Fruit fly (Drosophila melanogaster) whole organism, embryonic: ENCODE results near the gene CG3032.

Experiments
- Antp ChIP-seq: fragments of 200-800 bp; sonication (Bioruptor generic); optimal IDR thresholded peaks from 3 replicates; lab custom pipeline; 2016; ENCODE audit warnings: missing biosample characterization, missing genetic modification characterization
- Asciz ChIP-seq: fragments of 200-800 bp; sonication (Bioruptor generic); optimal IDR thresholded peaks from 2 replicates; lab custom pipeline; 2017; ENCODE audit warnings: missing biosample characterization, mild to moderate bottlenecking, missing genetic modification characterization, missing genetic modification reagents
- B-H2 ChIP-seq: fragments of 200-800 bp; sonication (Bioruptor generic); optimal IDR thresholded peaks from 2 replicates; lab custom pipeline; 2018; ENCODE audit warnings: missing biosample characterization, mild to moderate bottlenecking, missing genetic modification characterization
- CG10654 ChIP-seq: fragments of 200-800 bp; sonication (Bioruptor generic); optimal IDR thresholded peaks from 2 replicates; lab custom pipeline; 2016; ENCODE audit warnings: missing biosample characterization, missing genetic modification characterization
- CG10959 ChIP-seq: fragments of 200-800 bp; sonication (Bioruptor generic); IDR thresholded peaks from 2 replicates; pipeline ENCODE4 v1.3.6; 2022; ENCODE audit warnings: missing biosample characterization, missing genetic modification characterization
- CG11085 ChIP-seq: fragments of 200-800 bp; sonication (Bioruptor generic); IDR thresholded peaks from 2 replicates; pipeline ENCODE4 v1.3.6; 2022; ENCODE audit warnings: missing biosample characterization, missing genetic modification characterization
- CG11560 ChIP-seq: fragments of 200-800 bp; sonication (Bioruptor generic); IDR thresholded peaks from 3 replicates; pipeline ENCODE4 v1.3.6; 2022; ENCODE audit warnings: missing biosample characterization, missing genetic modification characterization
- CG14860 ChIP-seq: fragments of 200-800 bp; sonication (Bioruptor generic); IDR thresholded peaks from 3 replicates; pipeline ENCODE4 v1.3.6; 2022; ENCODE audit warnings: missing biosample characterization, missing genetic modification characterization; ENCODE audit not compliant: partially characterized antibody
- CG15479 ChIP-seq: fragments of 200-800 bp; sonication (Bioruptor generic); optimal IDR thresholded peaks from 3 replicates; lab custom pipeline; 2019; ENCODE audit warnings: missing biosample characterization, mild to moderate bottlenecking, missing genetic modification characterization, moderate library complexity
- CG17186 ChIP-seq: fragments of 200-800 bp; sonication (Bioruptor generic); optimal IDR thresholded peaks from 3 replicates; lab custom pipeline; 2017; ENCODE audit warnings: missing biosample characterization, missing genetic modification reagents, missing genetic modification characterization
- CG17568 ChIP-seq: fragments of 200-800 bp; sonication (Bioruptor generic); optimal IDR thresholded peaks from 2 replicates; lab custom pipeline; 2018; ENCODE audit warnings: missing biosample characterization, mild to moderate bottlenecking, missing genetic modification characterization, moderate library complexity
- CG17829 ChIP-seq: fragments of 200-800 bp; optimal IDR thresholded peaks from 2 replicates; lab custom pipeline; 2019; ENCODE audit warnings: missing biosample characterization, mild to moderate bottlenecking, missing genetic modification characterization, moderate library complexity
- CG18599 ChIP-seq: fragments of 200-800 bp; sonication (Bioruptor generic); optimal IDR thresholded peaks from 3 replicates; lab custom pipeline; 2017; ENCODE audit warnings: missing biosample characterization, missing genetic modification characterization, mild to moderate bottlenecking, moderate library complexity, missing genetic modification reagents
- CG2678 ChIP-seq: fragments of 200-800 bp; sonication (Bioruptor generic); optimal IDR thresholded peaks from 3 replicates; lab custom pipeline; 2019; ENCODE audit warnings: missing biosample characterization, mild to moderate bottlenecking, missing genetic modification characterization, moderate library complexity
- CG2712 ChIP-seq: fragments of 200-800 bp; optimal IDR thresholded peaks from 3 replicates; lab custom pipeline; 2019; ENCODE audit warnings: missing biosample characterization, mild to moderate bottlenecking, missing genetic modification characterization, moderate library complexity
- CG5180 ChIP-seq: fragments of 200-800 bp; sonication (Bioruptor generic); optimal IDR thresholded peaks from 3 replicates; lab custom pipeline; 2017; ENCODE audit warnings: missing biosample characterization, missing genetic modification characterization, mild to moderate bottlenecking, moderate library complexity, missing genetic modification reagents
- CG5245 ChIP-seq: fragments of 200-800 bp; sonication (Bioruptor generic); optimal IDR thresholded peaks from 3 replicates; lab custom pipeline; 2016; ENCODE audit warnings: missing biosample characterization, missing genetic modification characterization
- CG6175 ChIP-seq: fragments of 200-800 bp; sonication (Bioruptor generic); IDR thresholded peaks from 3 replicates; pipeline ENCODE4 v1.3.6; 2022; ENCODE audit warnings: missing biosample characterization, missing genetic modification characterization
- CG7839 ChIP-seq: fragments of 200-800 bp; sonication (Bioruptor generic); optimal IDR thresholded peaks from 3 replicates; lab custom pipeline; 2018; ENCODE audit warnings: missing biosample characterization, mild to moderate bottlenecking, missing genetic modification characterization, moderate library complexity
- CG9876 ChIP-seq: fragments of 200-800 bp; sonication (Bioruptor generic); optimal IDR thresholded peaks from 2 replicates; lab custom pipeline; 2016; ENCODE audit warnings: missing biosample characterization, missing genetic modification characterization
- CoRest ChIP-seq: fragments of 200-800 bp; sonication (Bioruptor generic); optimal IDR thresholded peaks from 3 replicates; lab custom pipeline; 2018; ENCODE audit warnings: missing biosample characterization, mild to moderate bottlenecking, missing genetic modification characterization, moderate library complexity
- Elba2 ChIP-seq: fragments of 200-800 bp; sonication (Bioruptor generic); optimal IDR thresholded peaks from 3 replicates; lab custom pipeline; 2016; ENCODE audit warnings: missing biosample characterization, missing genetic modification characterization
- Hey ChIP-seq: fragments of 200-800 bp; sonication (Bioruptor generic); optimal IDR thresholded peaks from 3 replicates; lab custom pipeline; 2018; ENCODE audit warnings: missing biosample characterization, mild to moderate bottlenecking, missing genetic modification characterization
- HmgD ChIP-seq: fragments of 200-800 bp; sonication (Bioruptor generic); optimal IDR thresholded peaks from 3 replicates; lab custom pipeline; 2016; ENCODE audit warnings: missing biosample characterization, missing genetic modification characterization
- Mrtf ChIP-seq: fragments of 200-800 bp; sonication (Bioruptor generic); IDR thresholded peaks from 3 replicates; pipeline ENCODE4 v1.3.6; 2022; ENCODE audit warnings: missing biosample characterization, missing genetic modification characterization
- YL-1 ChIP-seq: fragments of 200-800 bp; sonication (Bioruptor generic); optimal IDR thresholded peaks from 3 replicates; lab custom pipeline; 2017; ENCODE audit warnings: missing biosample characterization, mild to moderate bottlenecking, missing genetic modification characterization
- ab ChIP-seq: fragments of 200-800 bp; sonication (Bioruptor generic); optimal IDR thresholded peaks from 2 replicates; lab custom pipeline; 2016; ENCODE audit warnings: missing biosample characterization, missing genetic modification characterization
- abd-A ChIP-seq: fragments of 200-800 bp; sonication (Bioruptor generic); optimal IDR thresholded peaks from 3 replicates; lab custom pipeline; 2019; ENCODE audit warnings: missing biosample characterization, mild to moderate bottlenecking, missing genetic modification characterization, moderate library complexity
- aop ChIP-seq: fragments of 200-800 bp; sonication (Bioruptor generic); IDR thresholded peaks from 2 replicates; pipeline ENCODE4 v1.3.6; 2022; ENCODE audit warnings: missing biosample characterization, missing genetic modification characterization
- bab2 ChIP-seq: fragments of 200-800 bp; sonication (Bioruptor generic); optimal IDR thresholded peaks from 2 replicates; lab custom pipeline; 2016; ENCODE audit warnings: missing biosample characterization, missing genetic modification characterization
- bcd ChIP-seq: fragments of 200-800 bp; sonication (Bioruptor generic); optimal IDR thresholded peaks from 2 replicates; lab custom pipeline; 2017; ENCODE audit warnings: missing biosample characterization, mild to moderate bottlenecking, missing genetic modification characterization
- bigmax ChIP-seq: fragments of 200-800 bp; sonication (Bioruptor generic); optimal IDR thresholded peaks from 2 replicates; lab custom pipeline; 2018; ENCODE audit warnings: missing biosample characterization, mild to moderate bottlenecking, missing genetic modification characterization
- chinmo ChIP-seq: fragments of 200-800 bp; sonication (Bioruptor generic); IDR thresholded peaks from 4 replicates; pipeline ENCODE4 v1.3.6; 2022; ENCODE audit warnings: missing biosample characterization, missing genetic modification characterization; ENCODE audit not compliant: partially characterized antibody
- croc ChIP-seq: fragments of 200-800 bp; sonication (Bioruptor generic); conservative IDR thresholded peaks from 3 replicates; pipeline ENCODE4 v1.3.6; 2022; ENCODE audit warnings: missing biosample characterization, missing genetic modification characterization
- crol ChIP-seq: fragments of 200-800 bp; sonication (Bioruptor generic); IDR thresholded peaks from 2 replicates; pipeline ENCODE4 v1.3.6; 2022; ENCODE audit warnings: missing biosample characterization, missing genetic modification characterization
- fd3F ChIP-seq: fragments of 200-800 bp; sonication (Bioruptor generic); optimal IDR thresholded peaks from 2 replicates; lab custom pipeline; 2018; ENCODE audit warnings: missing biosample characterization, mild to moderate bottlenecking, missing genetic modification characterization, moderate library complexity
- fd64A ChIP-seq: fragments of 200-800 bp; sonication (Bioruptor generic); optimal IDR thresholded peaks from 3 replicates; lab custom pipeline; 2018; ENCODE audit warnings: missing biosample characterization, mild to moderate bottlenecking, missing genetic modification characterization
- fru ChIP-seq: fragments of >200 bp; optimal IDR thresholded peaks from 2 replicates; lab custom pipeline; 2017
- insv ChIP-seq, 2 experiments: fragments of 200-800 bp; sonication (Bioruptor generic); optimal IDR thresholded peaks; 3 replicates each; lab custom pipeline; 2016 to 2018; ENCODE audit warnings: missing biosample characterization in 2 of 2, missing genetic modification characterization in 2 of 2
- lab ChIP-seq: fragments of 200-800 bp; sonication (Bioruptor generic); optimal IDR thresholded peaks from 3 replicates; lab custom pipeline; 2017; ENCODE audit warnings: missing biosample characterization, missing genetic modification characterization, mild to moderate bottlenecking, moderate library complexity, missing genetic modification reagents
- onecut ChIP-seq: fragments of 200-800 bp; sonication (Bioruptor generic); IDR thresholded peaks from 2 replicates; pipeline ENCODE4 v1.3.6; 2022; ENCODE audit warnings: missing biosample characterization, missing genetic modification characterization
- p53 ChIP-seq: fragments of 200-800 bp; sonication (Bioruptor generic); optimal IDR thresholded peaks from 2 replicates; lab custom pipeline; 2016; ENCODE audit warnings: missing biosample characterization, missing genetic modification characterization
- phol ChIP-seq: fragments of 200-800 bp; sonication (Bioruptor generic); optimal IDR thresholded peaks from 3 replicates; lab custom pipeline; 2018; ENCODE audit warnings: missing biosample characterization, mild to moderate bottlenecking, missing genetic modification characterization, moderate library complexity
- pum ChIP-seq: fragments of 200-800 bp; sonication (Bioruptor generic); optimal IDR thresholded peaks from 2 replicates; lab custom pipeline; 2016; ENCODE audit warnings: missing biosample characterization, missing genetic modification characterization
- row ChIP-seq: fragments of 200-800 bp; sonication (Bioruptor generic); IDR thresholded peaks from 3 replicates; pipeline ENCODE4 v1.3.6; 2022; ENCODE audit warnings: missing biosample characterization, missing genetic modification characterization
- sima ChIP-seq: fragments of 200-800 bp; sonication (Bioruptor generic); optimal IDR thresholded peaks from 2 replicates; lab custom pipeline; 2016; ENCODE audit warnings: missing biosample characterization, missing genetic modification characterization
- tap ChIP-seq: fragments of 200-800 bp; optimal IDR thresholded peaks from 3 replicates; lab custom pipeline; 2019; ENCODE audit warnings: missing biosample characterization, mild to moderate bottlenecking, missing genetic modification characterization, moderate library complexity
- ttk ChIP-seq: fragments of 200-800 bp; sonication (Bioruptor generic); IDR thresholded peaks from 2 replicates; pipeline ENCODE4 v2.1.2; 2022; ENCODE audit warnings: missing biosample characterization, missing genetic modification characterization
- tx ChIP-seq: fragments of 200-800 bp; sonication (Bioruptor generic); optimal IDR thresholded peaks from 2 replicates; lab custom pipeline; 2016; ENCODE audit warnings: missing biosample characterization, missing genetic modification characterization
- zf30C ChIP-seq: fragments of 200-800 bp; sonication (Bioruptor generic); optimal IDR thresholded peaks from 3 replicates; lab custom pipeline; 2018; ENCODE audit warnings: missing biosample characterization, mild to moderate bottlenecking, missing genetic modification characterization

CG3032 gene

dm6 chrX:7001135-7001769 is 12.4 kb downstream of the CG3032 start (continued):
- TF ChIP-seq p53 (GFP tag; lab: Kevin White, UChicago): no peak
- TF ChIP-seq Asciz: peak; percentile 30
- TF ChIP-seq CG2712: peak; percentile 72
- TF ChIP-seq YL-1: no peak
- no peak for TF ChIP-seq tx (GFP tag; lab: Kevin White, UChicago)
- TF ChIP-seq CG5245 (GFP tag; lab: Kevin White, UChicago): no peak
- TF ChIP-seq CG9876 (GFP tag; lab: Kevin White, UChicago): no peak
- no peak for TF ChIP-seq croc
- TF ChIP-seq fru (lab: Kevin White, UChicago): no peak
- TF ChIP-seq phol: peak; percentile 29
- peak; percentile 46 for TF ChIP-seq CG17829 (tag; lab: Kevin White, UChicago)
- TF ChIP-seq Elba2 (GFP tag; lab: Kevin White, UChicago): no peak
- peak; percentile 77 for TF ChIP-seq zf30C (GFP tag; lab: Kevin White, UChicago)
- peak; percentile 70 for TF ChIP-seq CG7839 (tag; lab: Kevin White, UChicago)
- TF ChIP-seq abd-A (tag; lab: Kevin White, UChicago): no peak
- TF ChIP-seq CG11560 (tag; lab: Robert Waterston, UW): no peak
- no peak for TF ChIP-seq fd64A
- peak; percentile 37 for TF ChIP-seq CG5180
- TF ChIP-seq row (GFP tag; lab: Robert Waterston, UW): peak; percentile 70
- no peak for TF ChIP-seq ab (GFP tag; lab: Kevin White, UChicago)
- TF ChIP-seq CG6175 (GFP tag; lab: Robert Waterston, UW): no peak
- TF ChIP-seq CG17186 (GFP tag; lab: Kevin White, UChicago): no peak
- no peak for TF ChIP-seq HmgD (GFP tag; lab: Kevin White, UChicago)
- TF ChIP-seq Hey (tag; lab: Kevin White, UChicago): no peak
- TF ChIP-seq Antp (GFP tag; lab: Kevin White, UChicago): no peak
- TF ChIP-seq sima (GFP tag; lab: Kevin White, UChicago): no peak
- no peak for TF ChIP-seq onecut (GFP tag; lab: Robert Waterston, UW)
- peak; percentile 4 for TF ChIP-seq bcd
- no peak for TF ChIP-seq B-H2 (GFP tag; lab: Kevin White, UChicago)
- TF ChIP-seq bigmax (GFP tag; lab: Kevin White, UChicago): no peak
- TF ChIP-seq CG10959: 0 out of 2 replicates have a peak, but pooled peaks have one; percentile 20
- TF ChIP-seq CG15479 (GFP tag; lab: Kevin White, UChicago): peak; percentile 42
- peak; percentile 46 for TF ChIP-seq CG2678 (tag; lab: Kevin White, UChicago)
- TF ChIP-seq CG17568: no peak
- TF ChIP-seq pum (GFP tag; lab: Kevin White, UChicago): no peak
- peak; percentile 17 for TF ChIP-seq fd3F (GFP tag; lab: Kevin White, UChicago)
- no peak for TF ChIP-seq CG14860 (GFP tag; lab: Robert Waterston, UW)
- peak; percentile 75 for TF ChIP-seq CG18599 (GFP tag; lab: Kevin White, UChicago)
- TF ChIP-seq insv (GFP tag; optimal IDR thresholded peaks at IDR 0.05; lab: Kevin White, UChicago): peak in 1 of 2 experiments; percentile 35
- TF ChIP-seq Mrtf (GFP tag; lab: Robert Waterston, UW): peak; percentile 67; the same call in 1 of the 3 replicates
- no peak for TF ChIP-seq CG10654 (GFP tag; lab: Kevin White, UChicago)
- TF ChIP-seq tap (tag; lab: Kevin White, UChicago): peak; percentile 58
- no peak for TF ChIP-seq ttk (GFP tag; lab: Robert Waterston, UW)
- no peak for TF ChIP-seq crol
- no peak for TF ChIP-seq aop
- TF ChIP-seq lab (GFP tag; lab: Kevin White, UChicago): peak; percentile 80
- peak; percentile 55 for TF ChIP-seq CoRest (tag; lab: Kevin White, UChicago)
- 0 out of 2 replicates have a peak, but pooled peaks have one; percentile 37 for TF ChIP-seq CG11085
- TF ChIP-seq bab2 (GFP tag; lab: Kevin White, UChicago): peak; percentile 41
- peak; percentile 64; the same call in 1 of the 4 replicates for TF ChIP-seq chinmo (GFP tag; lab: Robert Waterston, UW)
